Fruit fly (Drosophila melanogaster) whole organism, embryonic: ENCODE results near the gene idc.

Source experiments
- Ada2b ChIP-seq: fragments of 200-800 bp; sonication (Bioruptor generic); IDR thresholded peaks from 2 replicates; pipeline ENCODE4 v1.3.6; 2022; ENCODE audit warnings: missing biosample characterization, missing genetic modification characterization
- Bteb2 ChIP-seq: fragments of 200-800 bp; sonication (Bioruptor generic); optimal IDR thresholded peaks from 2 replicates; lab custom pipeline; 2016; ENCODE audit warnings: missing biosample characterization, missing genetic modification characterization
- CG10147 ChIP-seq: fragments of 200-800 bp; sonication (Bioruptor generic); optimal IDR thresholded peaks from 2 replicates; lab custom pipeline; 2019; ENCODE audit warnings: missing biosample characterization, mild to moderate bottlenecking, missing genetic modification characterization, moderate library complexity
- CG11247 ChIP-seq: fragments of 200-800 bp; sonication (Bioruptor generic); IDR thresholded peaks from 2 replicates; pipeline ENCODE4 v1.3.6; 2022; ENCODE audit warnings: missing biosample characterization, missing genetic modification characterization
- CG11398 ChIP-seq: fragments of 200-800 bp; sonication (Bioruptor generic); optimal IDR thresholded peaks from 2 replicates; lab custom pipeline; 2016; ENCODE audit warnings: missing biosample characterization, missing genetic modification characterization
- CG11560 ChIP-seq: fragments of 200-800 bp; sonication (Bioruptor generic); IDR thresholded peaks from 3 replicates; pipeline ENCODE4 v1.3.6; 2022; ENCODE audit warnings: missing biosample characterization, missing genetic modification characterization
- CG11723 ChIP-seq: fragments of 200-800 bp; sonication (Bioruptor generic); optimal IDR thresholded peaks from 2 replicates; lab custom pipeline; 2017; ENCODE audit warnings: missing biosample characterization, mild to moderate bottlenecking, missing genetic modification characterization
- CG12104 ChIP-seq: fragments of 200-800 bp; sonication (Bioruptor generic); optimal IDR thresholded peaks from 3 replicates; lab custom pipeline; 2016; ENCODE audit warnings: missing biosample characterization, missing genetic modification characterization
- CG13287 ChIP-seq: fragments of 200-800 bp; sonication (Bioruptor generic); IDR thresholded peaks from 2 replicates; pipeline ENCODE4 v1.3.6; 2022; ENCODE audit warnings: missing biosample characterization, missing genetic modification characterization; ENCODE audit not compliant: partially characterized antibody
- CG1602 ChIP-seq: fragments of 200-800 bp; sonication (Bioruptor generic); optimal IDR thresholded peaks from 3 replicates; lab custom pipeline; 2016; ENCODE audit warnings: missing biosample characterization, missing genetic modification characterization
- CG16779 ChIP-seq: fragments of 200-800 bp; sonication (Bioruptor generic); IDR thresholded peaks from 2 replicates; pipeline ENCODE4 v1.3.6; 2022; ENCODE audit warnings: missing biosample characterization, missing genetic modification characterization
- CG16815 ChIP-seq: fragments of 200-800 bp; sonication (Bioruptor generic); optimal IDR thresholded peaks from 3 replicates; lab custom pipeline; 2017; ENCODE audit warnings: missing biosample characterization, mild to moderate bottlenecking, missing genetic modification characterization
- CG17359 ChIP-seq: fragments of 200-800 bp; sonication (Bioruptor generic); optimal IDR thresholded peaks from 3 replicates; lab custom pipeline; 2018; ENCODE audit warnings: missing biosample characterization, mild to moderate bottlenecking, missing genetic modification characterization, moderate library complexity
- CG17612 ChIP-seq: fragments of 200-800 bp; sonication (Bioruptor generic); IDR thresholded peaks from 2 replicates; pipeline ENCODE4 v1.3.6; 2022; ENCODE audit warnings: missing biosample characterization, missing genetic modification characterization
- CG17829 ChIP-seq: fragments of 200-800 bp; optimal IDR thresholded peaks from 2 replicates; lab custom pipeline; 2019; ENCODE audit warnings: missing biosample characterization, mild to moderate bottlenecking, missing genetic modification characterization, moderate library complexity
- CG1792 ChIP-seq: fragments of 200-800 bp; sonication (Bioruptor generic); optimal IDR thresholded peaks from 2 replicates; lab custom pipeline; 2016; ENCODE audit warnings: missing biosample characterization, missing genetic modification characterization
- CG3163 ChIP-seq: fragments of 200-800 bp; sonication (Bioruptor generic); optimal IDR thresholded peaks from 3 replicates; lab custom pipeline; 2016; ENCODE audit warnings: missing biosample characterization, missing genetic modification characterization
- CG6765 ChIP-seq: fragments of 200-800 bp; sonication (Bioruptor generic); optimal IDR thresholded peaks from 3 replicates; lab custom pipeline; 2017; ENCODE audit warnings: missing biosample characterization, mild to moderate bottlenecking, missing genetic modification characterization
- CG7745 ChIP-seq: fragments of 200-800 bp; sonication (Bioruptor generic); optimal IDR thresholded peaks from 2 replicates; lab custom pipeline; 2018; ENCODE audit warnings: missing biosample characterization, mild to moderate bottlenecking, missing genetic modification characterization, moderate library complexity
- CG8290 ChIP-seq, 3 experiments: fragments of 200-800 bp; sonication (Bioruptor generic); optimal IDR thresholded peaks; 2 replicates each; lab custom pipeline; 2016 to 2019; ENCODE audit warnings: missing biosample characterization in 3 of 3, missing genetic modification characterization in 3 of 3, mild to moderate bottlenecking in 2 of 3, moderate library complexity in 1 of 3
- CG8944 ChIP-seq: fragments of 200-800 bp; sonication (Bioruptor generic); optimal IDR thresholded peaks from 3 replicates; lab custom pipeline; 2016; ENCODE audit warnings: missing biosample characterization, missing genetic modification characterization
- D19B ChIP-seq: fragments of 200-800 bp; sonication (Bioruptor generic); optimal IDR thresholded peaks from 2 replicates; lab custom pipeline; 2017; ENCODE audit warnings: missing biosample characterization, mild to moderate bottlenecking, missing genetic modification characterization
- Gug ChIP-seq: fragments of 200-800 bp; sonication (Bioruptor generic); IDR thresholded peaks from 4 replicates; pipeline ENCODE4 v1.3.6; 2022; ENCODE audit warnings: missing biosample characterization, missing genetic modification characterization
- Lim3 ChIP-seq: fragments of 200-800 bp; sonication (Bioruptor generic); IDR thresholded peaks from 2 replicates; pipeline ENCODE4 v1.3.6; 2022; ENCODE audit warnings: missing biosample characterization, missing genetic modification characterization
- MTF-1 ChIP-seq: fragments of 200-800 bp; sonication (Bioruptor generic); optimal IDR thresholded peaks from 2 replicates; lab custom pipeline; 2018; ENCODE audit warnings: missing biosample characterization, mild to moderate bottlenecking, missing genetic modification characterization, borderline replicate concordance
- Oaz ChIP-seq: fragments of 200-800 bp; sonication (Bioruptor generic); IDR thresholded peaks from 2 replicates; pipeline ENCODE4 v1.3.6; 2022; ENCODE audit warnings: missing biosample characterization, missing genetic modification characterization
- Poxn ChIP-seq: fragments of 200-800 bp; sonication (Bioruptor generic); IDR thresholded peaks from 2 replicates; pipeline ENCODE4 v1.3.6; 2022; ENCODE audit warnings: missing biosample characterization, missing genetic modification characterization
- Rx ChIP-seq: fragments of 200-800 bp; sonication (Bioruptor generic); IDR thresholded peaks from 2 replicates; pipeline ENCODE4 v1.3.6; 2022; ENCODE audit warnings: missing biosample characterization, missing genetic modification characterization
- Sry-β ChIP-seq: fragments of 200-800 bp; sonication (Bioruptor generic); optimal IDR thresholded peaks from 2 replicates; lab custom pipeline; 2018; ENCODE audit warnings: missing biosample characterization, mild to moderate bottlenecking, missing genetic modification characterization, moderate library complexity
- Vsx1 ChIP-seq: fragments of 200-800 bp; sonication (Bioruptor generic); optimal IDR thresholded peaks from 2 replicates; lab custom pipeline; 2017; ENCODE audit warnings: missing biosample characterization, mild to moderate bottlenecking, missing genetic modification characterization, missing genetic modification reagents
- ase ChIP-seq: fragments of 200-800 bp; sonication (Bioruptor generic); IDR thresholded peaks from 3 replicates; pipeline ENCODE4 v1.3.6; 2022; ENCODE audit warnings: missing biosample characterization, missing genetic modification characterization
- cato ChIP-seq: fragments of 200-800 bp; sonication (Bioruptor generic); optimal IDR thresholded peaks from 2 replicates; lab custom pipeline; 2016; ENCODE audit warnings: missing biosample characterization, missing genetic modification characterization, borderline replicate concordance
- cg ChIP-seq: fragments of 200-800 bp; sonication (Bioruptor generic); optimal IDR thresholded peaks from 3 replicates; lab custom pipeline; 2019; ENCODE audit warnings: missing biosample characterization, mild to moderate bottlenecking, missing genetic modification characterization, moderate library complexity
- dpn ChIP-seq, 2 experiments: fragments of 200-800 bp; sonication (Bioruptor generic); optimal IDR thresholded peaks; 3 replicates each; lab custom pipeline; 2016; ENCODE audit warnings: missing biosample characterization in 2 of 2, missing genetic modification characterization in 2 of 2
- fu2 ChIP-seq: fragments of 200-800 bp; sonication (Bioruptor generic); optimal IDR thresholded peaks from 2 replicates; lab custom pipeline; 2016; ENCODE audit warnings: missing biosample characterization, missing genetic modification characterization
- hb ChIP-seq: fragments of 200-800 bp; sonication (Bioruptor generic); IDR thresholded peaks from 3 replicates; pipeline ENCODE4 v1.3.6; 2022; ENCODE audit warnings: missing biosample characterization, missing genetic modification characterization; ENCODE audit not compliant: partially characterized antibody
- insv ChIP-seq, 2 experiments: fragments of 200-800 bp; sonication (Bioruptor generic); optimal IDR thresholded peaks; 3 replicates each; lab custom pipeline; 2016 to 2018; ENCODE audit warnings: missing biosample characterization in 2 of 2, missing genetic modification characterization in 2 of 2
- jumu ChIP-seq: fragments of 200-800 bp; sonication (Bioruptor generic); optimal IDR thresholded peaks from 3 replicates; lab custom pipeline; 2016; ENCODE audit warnings: missing biosample characterization, missing genetic modification characterization
- mam ChIP-seq: fragments of 200-800 bp; sonication (Bioruptor generic); optimal IDR thresholded peaks from 3 replicates; lab custom pipeline; 2016; ENCODE audit warnings: missing biosample characterization, missing genetic modification characterization
- nerfin-2 ChIP-seq: fragments of 200-800 bp; sonication (Bioruptor generic); IDR thresholded peaks from 2 replicates; pipeline ENCODE4 v1.3.6; 2022; ENCODE audit warnings: missing biosample characterization, missing genetic modification characterization; ENCODE audit not compliant: partially characterized antibody
- onecut ChIP-seq: fragments of 200-800 bp; sonication (Bioruptor generic); IDR thresholded peaks from 2 replicates; pipeline ENCODE4 v1.3.6; 2022; ENCODE audit warnings: missing biosample characterization, missing genetic modification characterization
- pb ChIP-seq: fragments of 200-800 bp; sonication (Bioruptor generic); optimal IDR thresholded peaks from 3 replicates; lab custom pipeline; 2016; ENCODE audit warnings: missing biosample characterization, missing genetic modification characterization
- pfk ChIP-seq: fragments of 200-800 bp; sonication (Bioruptor generic); optimal IDR thresholded peaks from 2 replicates; lab custom pipeline; 2018; ENCODE audit warnings: missing biosample characterization, mild to moderate bottlenecking, missing genetic modification characterization, moderate library complexity
- pzg ChIP-seq: fragments of 200-800 bp; sonication (Bioruptor generic); optimal IDR thresholded peaks from 3 replicates; lab custom pipeline; 2018; ENCODE audit warnings: missing biosample characterization, mild to moderate bottlenecking, missing genetic modification characterization, moderate library complexity
- row ChIP-seq: fragments of 200-800 bp; sonication (Bioruptor generic); IDR thresholded peaks from 3 replicates; pipeline ENCODE4 v1.3.6; 2022; ENCODE audit warnings: missing biosample characterization, missing genetic modification characterization
- sima ChIP-seq: fragments of 200-800 bp; sonication (Bioruptor generic); optimal IDR thresholded peaks from 2 replicates; lab custom pipeline; 2016; ENCODE audit warnings: missing biosample characterization, missing genetic modification characterization
- tio ChIP-seq: fragments of 200-800 bp; sonication (Bioruptor generic); optimal IDR thresholded peaks from 2 replicates; lab custom pipeline; 2017; ENCODE audit warnings: missing biosample characterization, missing genetic modification characterization, inconsistent platforms
- tx ChIP-seq: fragments of 200-800 bp; sonication (Bioruptor generic); optimal IDR thresholded peaks from 2 replicates; lab custom pipeline; 2016; ENCODE audit warnings: missing biosample characterization, missing genetic modification characterization
- unc-4 ChIP-seq: fragments of 200-800 bp; sonication (Bioruptor generic); IDR thresholded peaks from 2 replicates; pipeline ENCODE4 v1.3.6; 2022; ENCODE audit warnings: missing biosample characterization, missing genetic modification characterization; ENCODE audit not compliant: partially characterized antibody

Gene idc

DNA sequence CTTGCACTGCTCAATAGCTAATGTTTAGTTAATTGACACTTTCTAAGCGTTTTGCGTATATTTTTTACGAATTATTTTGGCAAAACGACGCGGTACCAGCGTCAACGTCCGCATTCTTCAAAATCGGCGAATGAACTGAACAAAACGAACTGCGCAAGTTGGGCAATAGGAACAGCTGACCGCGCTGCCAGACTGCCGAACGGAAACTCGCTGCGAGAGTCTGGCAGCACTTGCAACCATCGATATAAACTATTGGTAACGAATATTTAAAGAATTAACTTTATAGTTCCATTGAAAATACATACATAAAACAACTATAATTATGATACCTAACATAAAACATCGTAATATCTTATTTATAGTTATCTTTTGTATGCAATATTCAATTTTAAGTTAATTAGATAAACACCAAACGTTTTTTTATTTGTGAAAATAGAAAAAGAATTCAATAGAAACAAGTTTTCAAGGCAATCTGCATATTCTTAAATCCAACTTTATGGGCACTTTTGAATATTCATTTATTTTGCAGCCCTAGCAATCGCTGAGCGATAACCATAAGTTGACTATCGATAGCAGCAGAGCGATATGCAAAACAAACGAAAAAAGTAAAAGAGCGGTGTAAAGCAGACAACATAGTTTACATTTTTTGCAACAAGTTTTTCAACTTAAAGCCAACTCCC is 23.1 kb upstream of the idc start, which contains the start of the genes Hs6st and MED25 (continued):
- TF ChIP-seq onecut (GFP tag; lab: Robert Waterston, UW): peak; percentile 46; the same call in 1 of the 2 replicates
- no peak for TF ChIP-seq dpn (GFP tag; optimal IDR thresholded peaks at IDR 0.05; lab: Kevin White, UChicago)
- TF ChIP-seq CG11560 (tag; lab: Robert Waterston, UW): no peak
- TF ChIP-seq pb (GFP tag; lab: Kevin White, UChicago): no peak
- TF ChIP-seq cg (GFP tag; lab: Kevin White, UChicago): no peak
- TF ChIP-seq sima (GFP tag; lab: Kevin White, UChicago): no peak
- peak; percentile 14 for TF ChIP-seq pfk (GFP tag; lab: Kevin White, UChicago)
- TF ChIP-seq CG6765: peak; percentile 17
- no peak for TF ChIP-seq fu2 (GFP tag; lab: Kevin White, UChicago)
- TF ChIP-seq CG11398 (GFP tag; lab: Kevin White, UChicago): no peak
- TF ChIP-seq Oaz (GFP tag; lab: Robert Waterston, UW): no peak
- TF ChIP-seq CG1792 (GFP tag; lab: Kevin White, UChicago): peak; percentile 28
- no peak; the same call in 1 of the 2 replicates for TF ChIP-seq Ada2b (GFP tag; lab: Robert Waterston, UW)
- TF ChIP-seq jumu: no peak
- peak; percentile 43 for TF ChIP-seq CG17829
- no peak for TF ChIP-seq Lim3 (GFP tag; lab: Robert Waterston, UW)
- TF ChIP-seq unc-4 (GFP tag; lab: Robert Waterston, UW): peak; percentile 71
- TF ChIP-seq nerfin-2 (GFP tag; lab: Robert Waterston, UW): peak; percentile 62; the same call in 1 of the 2 replicates
- TF ChIP-seq Bteb2 (GFP tag; lab: Kevin White, UChicago): no peak
- peak; percentile 74 for TF ChIP-seq pzg (GFP tag; lab: Kevin White, UChicago)
- no peak for TF ChIP-seq CG8290 (GFP tag; optimal IDR thresholded peaks at IDR 0.05; lab: Kevin White, UChicago)
- TF ChIP-seq CG8290 (tag; optimal IDR thresholded peaks at IDR 0.05; lab: Kevin White, UChicago): no peak
- no peak for TF ChIP-seq CG7745
- peak; percentile 70 for TF ChIP-seq CG12104 (GFP tag; lab: Kevin White, UChicago)
- TF ChIP-seq CG8944 (GFP tag; lab: Kevin White, UChicago): peak; percentile 16
- TF ChIP-seq CG16779 (GFP tag; lab: Robert Waterston, UW): no peak
- no peak for TF ChIP-seq CG1602
- TF ChIP-seq row: peak; percentile 55
- no peak for TF ChIP-seq tx (GFP tag; lab: Kevin White, UChicago)
- no peak for TF ChIP-seq CG3163
- TF ChIP-seq CG16815 (GFP tag; lab: Kevin White, UChicago): no peak
- peak; percentile 73 for TF ChIP-seq CG13287 (GFP tag; lab: Robert Waterston, UW)
- TF ChIP-seq D19B (GFP tag; lab: Kevin White, UChicago): no peak
- TF ChIP-seq Vsx1 (GFP tag; lab: Kevin White, UChicago): no peak
- no peak for TF ChIP-seq Rx (GFP tag; lab: Robert Waterston, UW)
- TF ChIP-seq CG17612 (GFP tag; lab: Robert Waterston, UW): no peak
- no peak for TF ChIP-seq ase (GFP tag; lab: Robert Waterston, UW)
- TF ChIP-seq tio: no peak
- TF ChIP-seq CG11723 (GFP tag; lab: Kevin White, UChicago): no peak
- TF ChIP-seq Sry-β (GFP tag; lab: Kevin White, UChicago): peak; percentile 12
- peak; percentile 6 for TF ChIP-seq MTF-1
- no peak for TF ChIP-seq cato (GFP tag; lab: Kevin White, UChicago)
- peak; percentile 29; the same call in 1 of the 2 replicates for TF ChIP-seq CG11247
- peak; percentile 63; the same call in 1 of the 3 replicates for TF ChIP-seq hb (GFP tag; lab: Robert Waterston, UW)
- TF ChIP-seq mam (GFP tag; lab: Kevin White, UChicago): no peak
- no peak for TF ChIP-seq CG10147 (GFP tag; lab: Kevin White, UChicago)
- peak; percentile 66 for TF ChIP-seq CG17359 (tag; lab: Kevin White, UChicago)
- TF ChIP-seq Poxn (GFP tag; lab: Robert Waterston, UW): no peak
- peak in 1 of 2 experiments; percentile 48 for TF ChIP-seq insv (GFP tag; optimal IDR thresholded peaks at IDR 0.05; lab: Kevin White, UChicago)
- no peak for TF ChIP-seq Gug
